Worm (Caenorhabditis elegans) whole organism, L1 larva: ENCODE measurements around the gene oatr-1.
A peak's percentile ranks its signal among the peaks of the same experiment; 100 is the strongest.

Source experiments
- C16A3.4 ChIP-seq: fragments of 150-350 bp; optimal IDR thresholded peaks from 2 replicates; lab custom pipeline; 2014; ENCODE audit warnings: missing biosample characterization, missing genetic modification characterization
- C34B4.2 ChIP-seq: sonication (generic microtip); optimal IDR thresholded peaks from 2 replicates; lab custom pipeline; 2017; ENCODE audit warnings: mild to moderate bottlenecking, missing genetic modification characterization, missing compliant biosample characterization
- F16B12.6 ChIP-seq: fragments of 150-350 bp; optimal IDR thresholded peaks from 2 replicates; lab custom pipeline; 2014; ENCODE audit warnings: missing biosample characterization, missing genetic modification characterization
- aha-1 ChIP-seq: fragments of 150-350 bp; optimal IDR thresholded peaks from 2 replicates; lab custom pipeline; 2014; ENCODE audit warnings: missing biosample characterization, missing genetic modification characterization
- aly-2 ChIP-seq: fragments of 150-350 bp; optimal IDR thresholded peaks from 2 replicates; lab custom pipeline; 2014; ENCODE audit warnings: missing biosample characterization, missing genetic modification characterization
- ama-1 ChIP-seq: fragments of 150-350 bp; optimal IDR thresholded peaks from 2 replicates; lab custom pipeline; 2014
- ceh-63 ChIP-seq: fragments of 200-800 bp; sonication (Bioruptor generic); optimal IDR thresholded peaks from 2 replicates; lab custom pipeline; 2018; ENCODE audit warnings: mild to moderate bottlenecking, missing genetic modification characterization, missing compliant biosample characterization
- ceh-8 ChIP-seq: fragments of 200-800 bp; sonication (Bioruptor generic); optimal IDR thresholded peaks from 2 replicates; lab custom pipeline; 2018; ENCODE audit warnings: mild to moderate bottlenecking, missing genetic modification characterization, moderate library complexity, missing compliant biosample characterization
- ceh-90 ChIP-seq: sonication (generic microtip); optimal IDR thresholded peaks from 2 replicates; lab custom pipeline; 2016; ENCODE audit warnings: missing genetic modification characterization, missing compliant biosample characterization
- dpl-1 ChIP-seq, 3 experiments: fragments of 150-350 bp in 2 of 3; sonication (generic microtip) in 1 of 3; optimal IDR thresholded peaks; 2 replicates each; lab custom pipeline; 2014 to 2017; ENCODE audit warnings: missing biosample characterization in 3 of 3, missing genetic modification characterization in 3 of 3, missing genetic modification reagents in 3 of 3
- dsc-1 ChIP-seq: sonication (generic microtip); optimal IDR thresholded peaks from 2 replicates; lab custom pipeline; 2016; ENCODE audit warnings: mild to moderate bottlenecking, missing genetic modification characterization, missing compliant biosample characterization
- efl-1 ChIP-seq, 4 experiments: fragments of 150-350 bp; optimal IDR thresholded peaks in 3 of 4; peaks in 1 of 4; 1 replicate in 1 of 4; 2 replicates in 3 of 4; lab custom pipeline; 2014; ENCODE audit warnings: missing biosample characterization in 2 of 4, missing genetic modification characterization in 2 of 4, missing genetic modification reagents in 2 of 4
- efl-3 ChIP-seq: fragments of 200-800 bp; sonication (Bioruptor generic); optimal IDR thresholded peaks from 2 replicates; lab custom pipeline; 2018; ENCODE audit warnings: mild to moderate bottlenecking, missing genetic modification characterization, missing compliant biosample characterization
- egl-27 ChIP-seq, 2 experiments: fragments of 150-350 bp in 1 of 2; sonication (generic microtip); optimal IDR thresholded peaks; 3 replicates each; lab custom pipeline; 2017 to 2018; ENCODE audit warnings: missing biosample characterization in 2 of 2, missing genetic modification characterization in 2 of 2, missing genetic modification reagents in 2 of 2
- elt-2 ChIP-seq: sonication (generic microtip); optimal IDR thresholded peaks from 2 replicates; lab custom pipeline; 2016; ENCODE audit warnings: missing genetic modification characterization, mild to moderate bottlenecking, inconsistent platforms, missing compliant biosample characterization, missing genetic modification reagents
- elt-3 ChIP-seq, 6 experiments: fragments of 150-350 bp in 1 of 6; sonication (generic microtip); optimal IDR thresholded peaks; 2 replicates each; lab custom pipeline; 2017 to 2018; ENCODE audit warnings: missing biosample characterization in 6 of 6, missing genetic modification characterization in 6 of 6, inconsistent platforms in 1 of 6
- ets-5 ChIP-seq: fragments of 200-800 bp; sonication (Bioruptor generic); IDR thresholded peaks from 2 replicates; pipeline ENCODE4 v1.3.6; 2022; ENCODE audit warnings: missing genetic modification characterization, missing compliant biosample characterization
- fkh-10 ChIP-seq: sonication (generic microtip); optimal IDR thresholded peaks from 2 replicates; lab custom pipeline; 2017; ENCODE audit warnings: missing biosample characterization, missing genetic modification reagents, missing genetic modification characterization
- fkh-4 ChIP-seq: sonication (generic microtip); optimal IDR thresholded peaks from 2 replicates; lab custom pipeline; 2016; ENCODE audit warnings: missing compliant biosample characterization, missing genetic modification characterization, borderline replicate concordance
- fos-1 ChIP-seq: fragments of 150-350 bp; optimal IDR thresholded peaks from 2 replicates; lab custom pipeline; 2014; ENCODE audit warnings: missing biosample characterization, missing genetic modification characterization
- grh-1 ChIP-seq: fragments of 200-800 bp; sonication (Bioruptor generic); IDR thresholded peaks from 2 replicates; pipeline ENCODE4 v1.3.6; 2022; ENCODE audit warnings: missing genetic modification reagents, missing genetic modification characterization, missing compliant biosample characterization
- hlh-17 ChIP-seq: fragments of 200-800 bp; sonication (Bioruptor generic); optimal IDR thresholded peaks from 2 replicates; lab custom pipeline; 2018; ENCODE audit warnings: missing genetic modification characterization, mild to moderate bottlenecking, missing compliant biosample characterization, moderate library complexity, borderline replicate concordance
- hpl-2 ChIP-seq: fragments of 150-350 bp; optimal IDR thresholded peaks from 2 replicates; lab custom pipeline; 2014; ENCODE audit warnings: missing biosample characterization, missing genetic modification reagents, missing genetic modification characterization
- isw-1 ChIP-seq: fragments of 200-800 bp; sonication (Bioruptor generic); IDR thresholded peaks from 2 replicates; pipeline ENCODE4 v1.3.6; 2022; ENCODE audit warnings: missing genetic modification characterization, missing compliant biosample characterization
- lin-13 ChIP-seq: fragments of 150-350 bp; optimal IDR thresholded peaks from 2 replicates; lab custom pipeline; 2014; ENCODE audit warnings: missing biosample characterization, missing genetic modification reagents, missing genetic modification characterization
- lin-14 ChIP-seq: fragments of 200-800 bp; sonication (Bioruptor generic); optimal IDR thresholded peaks from 2 replicates; lab custom pipeline; 2018; ENCODE audit warnings: mild to moderate bottlenecking, missing genetic modification characterization, moderate library complexity, missing compliant biosample characterization
- lin-15B ChIP-seq: fragments of 150-350 bp; sonication (generic microtip); optimal IDR thresholded peaks from 3 replicates; lab custom pipeline; 2014; ENCODE audit warnings: missing biosample characterization, missing genetic modification characterization
- lsy-2 ChIP-seq, 2 experiments: fragments of 150-350 bp; optimal IDR thresholded peaks; 2 replicates each; lab custom pipeline; 2014; ENCODE audit warnings: missing biosample characterization in 2 of 2, missing genetic modification characterization in 2 of 2
- mab-9 ChIP-seq: fragments of 200-800 bp; sonication (Bioruptor generic); IDR thresholded peaks from 2 replicates; pipeline ENCODE4 v1.3.6; 2022; ENCODE audit warnings: missing genetic modification reagents, missing genetic modification characterization, missing compliant biosample characterization
- mef-2 ChIP-seq: fragments of 150-350 bp; optimal IDR thresholded peaks from 2 replicates; lab custom pipeline; 2014; ENCODE audit warnings: missing biosample characterization, missing genetic modification characterization
- mep-1 ChIP-seq: fragments of 150-350 bp; optimal IDR thresholded peaks from 2 replicates; lab custom pipeline; 2014; ENCODE audit warnings: missing biosample characterization, missing genetic modification characterization
- nhr-19 ChIP-seq: fragments of 200-800 bp; sonication (Bioruptor generic); conservative IDR thresholded peaks from 2 replicates; pipeline ENCODE4 v1.3.6; 2022; ENCODE audit warnings: missing genetic modification characterization, missing compliant biosample characterization
- nhr-20 ChIP-seq: sonication (generic microtip); optimal IDR thresholded peaks from 2 replicates; lab custom pipeline; 2016; ENCODE audit warnings: mild to moderate bottlenecking, missing genetic modification characterization, missing compliant biosample characterization
- nhr-237 ChIP-seq: fragments of 150-350 bp; optimal IDR thresholded peaks from 2 replicates; lab custom pipeline; 2014; ENCODE audit warnings: missing biosample characterization, missing genetic modification characterization
- nhr-76 ChIP-seq: sonication (generic microtip); optimal IDR thresholded peaks from 2 replicates; lab custom pipeline; 2017; ENCODE audit warnings: missing biosample characterization, missing genetic modification characterization
- nhr-77 ChIP-seq: fragments of 150-350 bp; optimal IDR thresholded peaks from 2 replicates; lab custom pipeline; 2014; ENCODE audit warnings: missing biosample characterization, missing genetic modification characterization
- nhr-85 ChIP-seq: sonication (generic microtip); peaks from one replicate; lab custom pipeline; 2016; ENCODE audit warnings: missing genetic modification characterization, inconsistent platforms, missing compliant biosample characterization
- nhr-90 ChIP-seq: sonication (generic microtip); optimal IDR thresholded peaks from 2 replicates; lab custom pipeline; 2016; ENCODE audit warnings: mild to moderate bottlenecking, missing genetic modification characterization, missing compliant biosample characterization; ENCODE audit not compliant: poor library complexity
- pax-3 ChIP-seq: fragments of 200-800 bp; sonication (Bioruptor generic); optimal IDR thresholded peaks from 2 replicates; lab custom pipeline; 2018; ENCODE audit warnings: mild to moderate bottlenecking, missing genetic modification characterization, moderate library complexity, missing compliant biosample characterization
- pqm-1 ChIP-seq: sonication (generic microtip); optimal IDR thresholded peaks from 3 replicates; lab custom pipeline; 2017; ENCODE audit warnings: missing biosample characterization, missing genetic modification characterization
- rnt-1 ChIP-seq: sonication (generic microtip); optimal IDR thresholded peaks from 2 replicates; lab custom pipeline; 2016; ENCODE audit warnings: mild to moderate bottlenecking, missing genetic modification characterization, moderate library complexity, missing compliant biosample characterization
- snu-23 ChIP-seq: sonication (generic microtip); optimal IDR thresholded peaks from 2 replicates; lab custom pipeline; 2016; ENCODE audit warnings: missing genetic modification characterization, missing compliant biosample characterization
- tbx-2 ChIP-seq: sonication (generic microtip); optimal IDR thresholded peaks from 2 replicates; lab custom pipeline; 2016; ENCODE audit warnings: missing genetic modification characterization, missing compliant biosample characterization
- unc-130 ChIP-seq: fragments of 150-350 bp; optimal IDR thresholded peaks from 2 replicates; lab custom pipeline; 2017; ENCODE audit warnings: missing biosample characterization, missing genetic modification characterization, inconsistent platforms
- vab-15 ChIP-seq: sonication (generic microtip); optimal IDR thresholded peaks from 2 replicates; lab custom pipeline; 2017; ENCODE audit warnings: missing genotype, mild to moderate bottlenecking, missing genetic modification characterization, missing compliant biosample characterization
- zip-4 ChIP-seq: fragments of 200-800 bp; sonication (Bioruptor generic); optimal IDR thresholded peaks from 2 replicates; lab custom pipeline; 2018; ENCODE audit warnings: mild to moderate bottlenecking, missing genetic modification characterization, moderate library complexity, missing compliant biosample characterization
- ztf-11 ChIP-seq, 2 experiments: sonication (generic microtip); optimal IDR thresholded peaks; 2 replicates each; lab custom pipeline; 2016 to 2017; ENCODE audit warnings: missing genetic modification characterization in 2 of 2, missing biosample characterization in 1 of 2, missing compliant biosample characterization in 1 of 2
- ztf-4 ChIP-seq: fragments of 150-350 bp; optimal IDR thresholded peaks from 2 replicates; lab custom pipeline; 2014; ENCODE audit warnings: missing biosample characterization, missing genetic modification characterization

Gene oatr-1

ce11 chrIII:6396381-6396780 is 399 bp upstream of the oatr-1 start (continued):
- TF ChIP-seq pax-3 (tag; lab: Kevin White, UChicago): no peak
- no peak for TF ChIP-seq efl-3 (GFP tag; lab: Kevin White, UChicago)
- TF ChIP-seq C16A3.4 (tag; lab: Kevin White, UChicago): no peak
- no peak for TF ChIP-seq ztf-4 (tag; lab: Kevin White, UChicago)
- TF ChIP-seq C34B4.2 (tag; lab: Kevin White, UChicago): no peak
- no peak for TF ChIP-seq ama-1 (lab: Kevin White, UChicago)
- TF ChIP-seq grh-1 (GFP tag; lab: Robert Waterston, UW): peak; percentile 50; the same call in 1 of the 2 replicates
- TF ChIP-seq ceh-90: no peak
- no peak for TF ChIP-seq lsy-2 (tag; optimal IDR thresholded peaks at IDR 0.05; lab: Kevin White, UChicago)
- no peak for TF ChIP-seq egl-27 (tag; optimal IDR thresholded peaks at IDR 0.05; lab: Kevin White, UChicago)
- peak; percentile 27 for TF ChIP-seq nhr-19 (GFP tag; lab: Robert Waterston, UW)
- no peak for TF ChIP-seq dpl-1 (GFP tag; optimal IDR thresholded peaks at IDR 0.05; lab: Kevin White, UChicago)
- TF ChIP-seq ceh-63 (GFP tag; lab: Kevin White, UChicago): no peak
- TF ChIP-seq rnt-1 (tag; lab: Kevin White, UChicago): no peak
- no peak for TF ChIP-seq dsc-1 (tag; lab: Kevin White, UChicago)
- TF ChIP-seq lin-15B (tag; lab: Kevin White, UChicago): no peak
- TF ChIP-seq nhr-90 (tag; lab: Kevin White, UChicago): peak; percentile 40
- no peak for TF ChIP-seq mef-2 (tag; lab: Kevin White, UChicago)
- no peak for TF ChIP-seq aha-1 (tag; lab: Kevin White, UChicago)
- no peak for TF ChIP-seq fkh-4 (tag; lab: Kevin White, UChicago)
- TF ChIP-seq fos-1 (tag; lab: Kevin White, UChicago): no peak
- TF ChIP-seq unc-130 (tag; lab: Kevin White, UChicago): no peak
- TF ChIP-seq lin-13 (GFP tag; lab: Kevin White, UChicago): no peak
- no peak for TF ChIP-seq efl-1 (optimal IDR thresholded peaks at IDR 0.05; lab: Kevin White, UChicago)
- peak in 1 of 2 experiments; percentile 74 for TF ChIP-seq efl-1 (GFP tag; optimal IDR thresholded peaks at IDR 0.05 in 1 of 2; lab: Kevin White, UChicago)
- TF ChIP-seq tbx-2: no peak
- no peak for TF ChIP-seq ets-5 (GFP tag; lab: Robert Waterston, UW)
- peak; percentile 37 for TF ChIP-seq nhr-85 (tag; lab: Kevin White, UChicago)
- TF ChIP-seq nhr-20 (tag; lab: Kevin White, UChicago): peak; percentile 61
- TF ChIP-seq F16B12.6: no peak
- no peak for TF ChIP-seq nhr-77 (tag; lab: Kevin White, UChicago)
- no peak for TF ChIP-seq aly-2 (tag; lab: Kevin White, UChicago)
- TF ChIP-seq zip-4: no peak
- peak; percentile 59 for TF ChIP-seq lin-14 (GFP tag; lab: Kevin White, UChicago)
- TF ChIP-seq nhr-237: no peak
- TF ChIP-seq mep-1: no peak
- no peak for TF ChIP-seq nhr-76
- no peak for TF ChIP-seq mab-9 (GFP tag; lab: Robert Waterston, UW)
- TF ChIP-seq hpl-2 (GFP tag; lab: Kevin White, UChicago): no peak

ce11 chrIII:6390644-6391043 is 5.3 kb downstream of the oatr-1 start, which contains the start of gene smrc-1:
Gene smrc-1 (plus strand): TSS chrIII:6390944.
- TF ChIP-seq fkh-10 (no peak), C16A3.4 (tag; lab: Kevin White, UChicago) (no peak), ceh-8 (no peak), lin-15B (tag; lab: Kevin White, UChicago) (no peak), isw-1 (no peak), snu-23 (GFP tag; lab: Kevin White, UChicago) (no peak), hlh-17 (GFP tag; lab: Kevin White, UChicago) (no peak), nhr-237 (no peak), nhr-90 (tag; lab: Kevin White, UChicago) (no peak), elt-2 (tag; lab: Kevin White, UChicago) (no peak), pqm-1 (no peak), ztf-11 (tag; optimal IDR thresholded peaks at IDR 0.05; lab: Kevin White, UChicago) (no peak), elt-3 (tag; optimal IDR thresholded peaks at IDR 0.05; lab: Kevin White, UChicago) (no peak), vab-15 (tag; lab: Kevin White, UChicago) (no peak)
